Worm (Caenorhabditis elegans): ENCODE results near the gene F41E6.12.

- no peak for TF ChIP-seq dao-5 (tag; optimal IDR thresholded peaks at IDR 0.05)
- TF ChIP-seq W03F9.2 (tag; optimal IDR thresholded peaks at IDR 0.05), result no peak
Observed at ce11 chrV:8588079-8588478, 40.9 kb downstream of the F41E6.12 start, which contains the start of gene C10B5.3.
